Fruit fly (Drosophila melanogaster) Kc167 (cell line): ENCODE data around the gene CG15403.

Source experiments
- Myc ChIP-seq: fragments of >200 bp; optimal IDR thresholded peaks from 2 replicates; lab custom pipeline; 2017; ENCODE audit warnings: missing external identifiers
- Sin3A ChIP-seq: fragments of >200 bp; optimal IDR thresholded peaks from 2 replicates; lab custom pipeline; 2018; ENCODE audit warnings: missing external identifiers
- h ChIP-seq: fragments of >200 bp; optimal IDR thresholded peaks from 3 replicates; lab custom pipeline; 2018; ENCODE audit warnings: missing external identifiers
- insv ChIP-seq: fragments of >200 bp; optimal IDR thresholded peaks from 3 replicates; lab custom pipeline; 2018; ENCODE audit warnings: missing external identifiers
- psq ChIP-seq: fragments of >200 bp; optimal IDR thresholded peaks from 2 replicates; lab custom pipeline; 2017; ENCODE audit warnings: missing external identifiers
- ttk ChIP-seq: sonication (Bioruptor generic); optimal IDR thresholded peaks from 2 replicates; lab custom pipeline; 2017; ENCODE audit warnings: missing external identifiers

The CG15403 gene

DNA sequence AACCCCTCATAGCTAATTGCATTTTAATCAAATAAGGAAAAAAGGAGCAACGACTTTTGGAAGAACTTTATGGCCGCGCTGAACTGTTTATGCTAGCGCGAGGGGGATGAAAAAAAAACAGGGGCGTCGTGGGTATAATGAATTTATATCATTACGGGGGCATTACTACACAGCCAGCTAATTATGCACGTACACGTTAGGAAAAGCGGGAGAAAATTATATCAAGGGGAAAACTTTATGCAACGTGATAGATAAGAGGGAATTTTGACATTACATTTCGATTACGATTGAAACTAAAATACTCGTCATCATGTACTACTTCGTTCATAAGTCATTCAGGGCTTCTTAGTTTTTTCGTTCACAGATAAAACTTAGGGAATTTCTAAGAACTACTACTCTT is at the start of gene CG15403:
CG15403 (plus strand) TSS at position 301 of the 400 bp plus-strand sequence.
- TF ChIP-seq ttk (lab: Kevin White, UChicago), result no peak
- TF ChIP-seq psq (lab: Kevin White, UChicago), result no peak
- no peak for TF ChIP-seq Myc (lab: Kevin White, UChicago)
- no peak for TF ChIP-seq h
- TF ChIP-seq Sin3A, result no peak
- TF ChIP-seq insv (lab: Kevin White, UChicago), result no peak

DNA sequence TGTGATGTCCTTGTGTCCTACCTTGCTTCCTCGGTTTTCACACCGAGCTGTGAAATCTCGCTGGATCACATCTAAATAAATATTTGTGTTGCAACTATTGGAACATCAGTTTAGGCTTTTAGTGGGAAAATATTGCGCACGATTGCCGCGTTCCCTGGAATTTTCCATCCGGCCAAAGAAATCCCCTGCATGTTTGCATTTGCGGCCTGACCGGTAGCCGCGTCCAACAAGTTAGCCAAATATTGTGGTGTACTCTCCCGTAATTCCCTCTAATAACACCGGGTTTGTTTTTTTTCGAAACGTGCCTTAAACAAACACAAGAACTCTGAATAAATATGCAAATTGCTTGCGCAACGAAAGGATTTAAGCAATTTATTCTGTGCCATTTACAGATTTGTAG is 49.7 kb upstream of the CG15403 start:
- TF ChIP-seq psq (lab: Kevin White, UChicago) (no peak), Myc (lab: Kevin White, UChicago) (no peak), insv (lab: Kevin White, UChicago) (no peak), Sin3A (no peak), h (no peak), ttk (lab: Kevin White, UChicago) (no peak)

DNA sequence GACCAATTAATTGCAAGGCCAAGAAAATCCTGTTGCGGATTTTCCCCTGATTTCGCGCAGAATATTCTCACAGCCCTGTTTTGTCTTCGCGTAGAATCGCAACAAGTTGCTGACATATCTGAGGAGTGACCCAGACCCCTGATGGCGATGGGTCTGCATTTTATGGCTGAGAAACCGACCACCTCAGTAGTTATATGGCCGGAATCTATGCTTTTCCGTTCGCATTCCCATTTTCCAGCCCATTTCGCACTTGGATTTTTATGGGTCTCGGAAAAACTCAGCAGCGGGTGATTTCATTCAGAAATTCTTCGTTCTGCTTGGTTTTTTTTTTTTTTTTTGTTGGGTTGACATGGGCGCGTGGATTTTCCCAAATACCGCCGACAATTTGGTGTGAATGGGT is 45.5 kb upstream of the CG15403 start:
- no peak for TF ChIP-seq insv (lab: Kevin White, UChicago)
- TF ChIP-seq h, result no peak

DNA sequence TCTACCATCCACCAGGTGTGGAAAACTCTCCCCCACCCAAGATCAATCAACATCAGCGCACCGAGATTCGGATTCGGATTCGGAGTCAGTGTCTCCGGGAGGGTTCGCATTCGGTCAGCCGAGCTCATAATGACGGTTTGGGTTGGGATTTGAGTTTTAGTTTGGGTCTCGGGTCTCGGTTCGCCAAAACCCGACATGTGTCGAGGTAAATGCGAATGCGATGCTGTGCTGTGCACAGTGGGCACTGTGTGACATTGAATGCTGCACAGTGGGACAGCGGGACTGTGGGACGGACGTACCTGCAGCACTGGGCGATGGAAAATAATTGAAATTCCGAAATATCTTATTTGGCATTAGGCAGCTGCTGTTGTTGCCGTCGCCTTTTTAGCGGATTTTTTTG is 44.9 kb upstream of the CG15403 start:
- TF ChIP-seq ttk (lab: Kevin White, UChicago), result no peak

DNA sequence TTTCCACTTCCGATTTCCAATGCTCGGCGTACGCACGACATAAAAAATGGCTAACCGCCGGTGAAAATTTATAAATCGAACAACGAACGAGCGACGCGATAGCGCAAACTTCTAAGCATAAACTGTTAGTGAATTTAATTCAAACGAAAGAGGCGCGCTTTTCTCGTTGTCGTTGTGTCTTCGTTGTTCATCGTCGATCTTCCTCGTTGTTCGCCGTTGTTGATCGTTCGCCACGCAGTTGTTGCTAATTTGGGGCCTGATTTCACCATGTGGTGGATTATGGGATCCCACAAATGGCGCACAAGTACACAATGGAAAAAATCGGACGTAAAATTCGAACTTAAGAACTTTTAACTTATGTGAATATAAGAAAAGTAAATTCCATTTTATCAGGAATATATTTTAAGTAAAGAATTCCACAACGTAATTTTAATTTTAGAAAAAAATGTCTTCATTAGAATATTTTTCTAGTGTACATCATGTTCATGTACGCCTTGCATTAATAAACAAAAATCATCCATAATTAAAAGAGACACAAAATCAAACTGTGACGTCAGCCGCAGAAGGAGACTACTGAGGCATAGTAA is 42.1 kb upstream of the CG15403 start:
- TF ChIP-seq h (no peak), Myc (lab: Kevin White, UChicago) (no peak), Sin3A (no peak), insv (lab: Kevin White, UChicago) (no peak), ttk (lab: Kevin White, UChicago) (no peak), psq (lab: Kevin White, UChicago) (no peak)

DNA sequence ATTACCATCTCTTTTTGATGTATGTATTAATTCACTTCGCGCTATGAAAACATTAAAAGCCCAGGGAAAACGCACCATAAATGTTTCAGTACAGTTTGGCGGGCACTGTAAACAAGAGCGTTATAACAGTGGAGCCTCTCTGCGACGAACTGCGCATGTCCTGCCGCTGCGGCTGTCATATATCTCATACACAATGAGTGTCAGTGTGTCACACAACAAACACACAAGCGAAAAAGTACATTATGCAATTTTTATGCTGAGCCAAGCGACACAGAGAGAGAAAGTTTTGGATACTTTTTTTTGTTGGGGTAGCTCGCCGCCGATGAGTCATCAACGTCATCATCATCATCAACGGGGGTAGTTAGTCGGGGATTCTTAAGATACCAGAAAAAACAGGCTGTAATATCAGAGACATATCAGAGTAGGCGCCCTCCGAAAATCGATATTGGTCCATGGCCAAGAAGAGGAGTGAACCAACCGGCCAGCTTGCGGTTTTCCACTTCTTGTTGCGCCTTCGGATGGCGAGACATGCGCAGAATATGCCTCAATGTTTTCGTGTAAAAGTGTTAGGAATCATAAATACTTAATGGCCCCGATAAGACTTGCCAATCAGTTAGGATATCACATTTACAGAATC is 40.1 kb upstream of the CG15403 start:
- TF ChIP-seq h (no peak), Sin3A (no peak), Myc (lab: Kevin White, UChicago) (no peak), psq (lab: Kevin White, UChicago) (no peak), insv (lab: Kevin White, UChicago) (no peak), ttk (lab: Kevin White, UChicago) (no peak)

DNA sequence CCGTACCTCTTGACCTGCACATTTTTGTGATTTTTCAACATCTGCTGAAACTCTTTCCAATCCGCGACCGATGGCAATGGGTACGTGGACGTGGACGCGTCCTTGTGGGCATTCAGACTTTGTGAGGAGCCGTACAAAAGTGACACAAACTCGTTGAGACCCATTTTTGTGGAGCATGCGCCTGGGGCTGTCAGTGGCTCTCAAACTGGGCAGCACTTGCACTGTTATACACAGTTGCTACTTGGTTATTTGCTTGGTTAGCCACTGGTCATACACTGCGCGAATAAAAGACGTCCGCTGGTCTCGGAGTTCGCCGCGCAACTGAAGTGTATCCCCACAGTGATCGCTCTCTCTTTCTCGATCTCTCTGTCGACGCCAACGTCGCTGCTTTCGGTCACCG is 38.2 kb upstream of the CG15403 start:
- no peak for TF ChIP-seq psq (lab: Kevin White, UChicago)
- TF ChIP-seq Sin3A, result no peak
- no peak for TF ChIP-seq h
- TF ChIP-seq insv (lab: Kevin White, UChicago), result no peak
- TF ChIP-seq ttk (lab: Kevin White, UChicago), result no peak
- no peak for TF ChIP-seq Myc (lab: Kevin White, UChicago)

DNA sequence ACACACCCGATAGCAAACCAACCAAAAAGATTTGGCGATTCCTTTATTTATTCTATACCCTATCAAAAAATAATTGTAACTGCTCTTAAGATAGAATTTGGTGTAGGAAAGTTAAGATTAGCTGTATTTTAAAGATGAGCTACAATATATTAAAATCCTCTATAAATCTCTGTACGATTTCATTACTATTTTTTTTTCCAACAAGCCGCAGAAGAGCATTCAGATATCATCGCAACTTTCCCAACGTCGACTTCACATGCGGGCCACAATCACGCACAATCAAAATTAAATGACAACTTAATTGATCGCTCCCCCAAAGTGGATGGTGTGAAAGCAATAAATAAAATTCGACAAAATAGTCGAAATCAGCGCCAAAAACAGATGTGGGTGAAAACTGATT is 35.9 kb upstream of the CG15403 start:
- TF ChIP-seq Sin3A (no peak), psq (lab: Kevin White, UChicago) (no peak), ttk (lab: Kevin White, UChicago) (no peak)

DNA sequence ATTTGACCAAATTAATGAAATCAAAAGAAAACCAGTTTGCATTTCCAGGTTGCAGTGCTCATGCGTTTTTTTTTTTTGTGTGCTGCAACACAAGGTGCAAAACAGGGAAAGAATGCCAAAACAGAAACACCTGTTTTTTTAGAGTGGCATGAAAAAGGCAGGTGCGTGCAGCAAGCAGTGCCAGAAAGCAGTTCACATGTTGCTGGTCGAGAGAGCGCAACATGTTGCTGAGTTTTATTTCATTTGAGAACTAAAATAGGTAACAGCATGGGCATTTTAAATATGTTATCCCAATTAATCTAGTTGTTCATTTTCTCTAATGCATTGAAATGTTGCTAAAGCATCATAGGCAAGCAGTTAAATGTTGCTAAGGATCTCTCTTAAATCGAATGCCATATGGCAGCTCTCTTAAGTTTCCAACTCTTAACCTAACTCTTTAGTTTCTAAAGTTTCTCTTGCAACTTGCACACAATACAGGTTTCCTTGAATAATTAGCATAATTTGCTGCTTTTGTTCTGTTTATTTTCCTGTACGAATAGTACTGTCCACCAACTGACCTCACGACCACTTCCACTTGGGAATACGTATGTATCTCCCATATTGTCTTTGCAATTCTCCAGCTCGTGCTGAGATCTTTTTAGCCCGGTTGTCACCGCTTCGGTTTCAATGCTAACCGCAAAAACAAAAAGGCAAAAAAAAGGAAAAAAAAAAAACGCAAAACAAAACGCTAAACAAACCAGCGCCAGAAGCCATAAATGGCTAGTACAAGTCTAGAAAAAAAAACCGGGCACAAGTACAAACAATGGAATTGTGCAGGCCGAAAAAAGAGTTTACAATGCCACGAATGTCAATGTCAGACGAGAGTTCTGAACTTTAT is 33.3 kb upstream of the CG15403 start:
- TF ChIP-seq insv (lab: Kevin White, UChicago) (no peak), Myc (lab: Kevin White, UChicago) (no peak), ttk (lab: Kevin White, UChicago) (no peak), h (no peak), psq (lab: Kevin White, UChicago) (no peak), Sin3A (no peak)

DNA sequence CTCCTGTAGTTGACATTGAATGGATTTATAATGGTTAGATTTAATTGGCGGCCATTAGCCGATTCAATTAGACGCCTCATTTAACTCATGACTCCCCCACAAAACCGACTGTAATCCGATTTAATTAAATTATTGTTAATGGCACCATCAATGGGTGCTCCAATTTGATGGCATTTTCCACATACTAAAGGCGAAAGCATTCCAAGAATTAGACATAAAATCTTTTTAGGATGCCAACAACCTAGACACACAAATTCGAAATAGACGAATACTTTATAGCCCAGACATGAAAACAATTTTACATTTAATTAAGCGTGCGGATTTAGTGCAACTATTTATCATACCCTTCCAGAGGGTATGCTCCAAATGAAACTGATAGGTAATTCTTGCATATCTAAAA is 28.5 kb upstream of the CG15403 start:
- no peak for TF ChIP-seq Sin3A
- TF ChIP-seq Myc (lab: Kevin White, UChicago), result no peak
- TF ChIP-seq h, result no peak
- no peak for TF ChIP-seq psq (lab: Kevin White, UChicago)
- TF ChIP-seq ttk (lab: Kevin White, UChicago), result no peak
- no peak for TF ChIP-seq insv (lab: Kevin White, UChicago)

DNA sequence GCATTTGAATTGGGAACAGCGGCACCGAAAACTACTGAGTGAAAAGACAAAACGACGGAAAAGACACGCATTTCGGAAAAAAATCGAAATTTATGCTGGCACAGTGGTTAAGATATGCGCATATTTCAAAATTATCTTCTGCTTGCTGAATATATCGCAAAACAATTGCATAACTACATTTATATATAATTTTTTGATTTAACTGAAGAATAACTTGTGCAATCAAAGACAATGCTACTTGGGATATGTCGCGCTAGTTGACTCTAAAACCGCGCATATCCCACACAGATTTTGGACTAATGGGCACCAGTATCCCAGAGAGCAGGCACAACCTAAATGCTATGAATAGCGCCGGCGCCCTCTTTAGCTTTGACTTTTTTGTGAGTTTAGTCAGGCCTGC is 27.6 kb upstream of the CG15403 start:
- TF ChIP-seq insv (lab: Kevin White, UChicago), result no peak
- TF ChIP-seq ttk (lab: Kevin White, UChicago), result no peak
- no peak for TF ChIP-seq h
- TF ChIP-seq Myc (lab: Kevin White, UChicago), result no peak
- no peak for TF ChIP-seq Sin3A
- TF ChIP-seq psq (lab: Kevin White, UChicago), result no peak

DNA sequence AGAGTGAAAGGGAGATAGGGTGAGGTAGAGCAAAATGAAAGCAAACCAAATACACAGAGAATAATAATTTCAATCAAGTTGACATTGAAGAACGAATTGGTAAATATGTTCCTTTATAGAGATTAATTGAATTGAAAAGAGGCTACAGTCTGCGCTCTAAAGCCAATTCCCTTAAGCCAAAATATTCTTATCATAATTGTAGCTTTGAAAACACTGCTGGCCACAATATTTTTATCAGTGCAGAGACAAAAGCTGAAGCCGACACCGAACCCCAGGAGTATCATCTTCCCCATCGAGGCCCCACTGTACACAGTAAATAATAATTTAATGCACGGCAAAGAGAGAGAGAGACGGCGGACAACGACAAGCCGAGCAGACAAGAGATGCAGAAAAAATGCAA is 22.5 kb upstream of the CG15403 start:
- TF ChIP-seq Myc (lab: Kevin White, UChicago) (no peak), ttk (lab: Kevin White, UChicago) (no peak), insv (lab: Kevin White, UChicago) (no peak), Sin3A (no peak), h (no peak), psq (lab: Kevin White, UChicago) (no peak)
